Worm (Caenorhabditis elegans) whole organism, young adult: Measurements from ENCODE around the gene ctf-18.

Experiments used
- C06A6.2 ChIP-seq: fragments of 200-800 bp; sonication (Bioruptor generic); conservative IDR thresholded peaks from 2 replicates; pipeline ENCODE4 v1.3.6; 2022; ENCODE audit warnings: missing genetic modification characterization, missing compliant biosample characterization
- F52B5.7 ChIP-seq: sonication (generic microtip); optimal IDR thresholded peaks from 2 replicates; lab custom pipeline; 2016; ENCODE audit warnings: mild to moderate bottlenecking, missing genetic modification characterization, missing compliant biosample characterization
- F57A8.1 ChIP-seq: fragments of 200-800 bp; sonication (Bioruptor generic); optimal IDR thresholded peaks from 2 replicates; lab custom pipeline; 2018; ENCODE audit warnings: mild to moderate bottlenecking, missing genetic modification characterization, moderate library complexity, missing compliant biosample characterization
- K12H6.12 ChIP-seq: fragments of 200-800 bp; sonication (Bioruptor generic); optimal IDR thresholded peaks from 2 replicates; lab custom pipeline; 2018; ENCODE audit warnings: mild to moderate bottlenecking, missing genetic modification characterization, missing compliant biosample characterization
- Y56A3A.18 ChIP-seq: fragments of 200-800 bp; sonication (Bioruptor generic); IDR thresholded peaks from 2 replicates; pipeline ENCODE4 v1.3.6; 2022; ENCODE audit warnings: missing genetic modification reagents, missing genetic modification characterization, missing compliant biosample characterization
- Y67H2A.10 ChIP-seq: fragments of 200-800 bp; sonication (Bioruptor generic); conservative IDR thresholded peaks from 2 replicates; pipeline ENCODE4 v1.3.6; 2022; ENCODE audit warnings: missing genetic modification reagents, missing genetic modification characterization, missing compliant biosample characterization
- atf-7 ChIP-seq: sonication (generic microtip); optimal IDR thresholded peaks from 2 replicates; lab custom pipeline; 2017; ENCODE audit warnings: mild to moderate bottlenecking, missing genetic modification characterization, missing compliant biosample characterization
- attf-3 ChIP-seq: fragments of 200-800 bp; sonication (Bioruptor generic); conservative IDR thresholded peaks from 2 replicates; pipeline ENCODE4 v1.3.6; 2022; ENCODE audit warnings: missing genetic modification reagents, missing genetic modification characterization, missing compliant biosample characterization
- attf-5 ChIP-seq: fragments of 200-800 bp; sonication (Bioruptor generic); optimal IDR thresholded peaks from 2 replicates; lab custom pipeline; 2018; ENCODE audit warnings: mild to moderate bottlenecking, missing genetic modification characterization, missing compliant biosample characterization
- ceh-27 ChIP-seq: fragments of 200-800 bp; sonication (Bioruptor generic); optimal IDR thresholded peaks from 2 replicates; lab custom pipeline; 2018; ENCODE audit warnings: mild to moderate bottlenecking, missing genetic modification characterization, moderate library complexity, missing compliant biosample characterization
- ceh-40 ChIP-seq: fragments of 200-800 bp; sonication (Bioruptor generic); IDR thresholded peaks from 2 replicates; pipeline ENCODE4 v1.3.6; 2022; ENCODE audit warnings: missing genetic modification characterization, missing compliant biosample characterization
- ceh-58 ChIP-seq: fragments of 200-800 bp; sonication (Bioruptor generic); IDR thresholded peaks from 2 replicates; pipeline ENCODE4 v1.3.6; 2022; ENCODE audit warnings: missing genetic modification characterization, missing compliant biosample characterization
- dox-1 ChIP-seq: fragments of 200-800 bp; sonication (Bioruptor generic); IDR thresholded peaks from 2 replicates; pipeline ENCODE4 v1.3.6; 2022; ENCODE audit warnings: missing genetic modification reagents, missing genetic modification characterization, missing compliant biosample characterization
- dpff-1 ChIP-seq: sonication (generic microtip); optimal IDR thresholded peaks from 2 replicates; lab custom pipeline; 2017; ENCODE audit warnings: mild to moderate bottlenecking, missing genetic modification characterization, missing compliant biosample characterization
- egrh-3 ChIP-seq: fragments of 200-800 bp; sonication (Bioruptor generic); IDR thresholded peaks from 2 replicates; pipeline ENCODE4 v1.3.6; 2022; ENCODE audit warnings: missing genetic modification reagents, missing genetic modification characterization, missing compliant biosample characterization
- fkh-3 ChIP-seq: sonication (generic microtip); optimal IDR thresholded peaks from 2 replicates; lab custom pipeline; 2016; ENCODE audit warnings: mild to moderate bottlenecking, missing genetic modification characterization, missing compliant biosample characterization
- hlh-12 ChIP-seq: sonication (generic microtip); optimal IDR thresholded peaks from 2 replicates; lab custom pipeline; 2016; ENCODE audit warnings: missing genetic modification characterization, missing compliant biosample characterization
- hmg-20 ChIP-seq: fragments of 200-800 bp; sonication (Bioruptor generic); IDR thresholded peaks from 2 replicates; pipeline ENCODE4 v1.3.6; 2022; ENCODE audit warnings: missing genetic modification reagents, missing genetic modification characterization, missing compliant biosample characterization
- lin-40 ChIP-seq: sonication (generic microtip); optimal IDR thresholded peaks from 2 replicates; lab custom pipeline; 2016; ENCODE audit warnings: missing genetic modification characterization, mild to moderate bottlenecking, missing compliant biosample characterization, missing genotype, missing genetic modification reagents
- lir-1 ChIP-seq: fragments of 200-800 bp; sonication (Bioruptor generic); conservative IDR thresholded peaks from 2 replicates; pipeline ENCODE4 v1.3.6; 2022; ENCODE audit warnings: missing genetic modification reagents, missing genetic modification characterization, missing compliant biosample characterization
- madf-3 ChIP-seq: fragments of 200-800 bp; sonication (Bioruptor generic); IDR thresholded peaks from 2 replicates; pipeline ENCODE4 v1.3.6; 2022; ENCODE audit warnings: missing genetic modification reagents, missing genetic modification characterization, missing compliant biosample characterization
- madf-8 ChIP-seq: fragments of 200-800 bp; sonication (Bioruptor generic); conservative IDR thresholded peaks from 2 replicates; pipeline ENCODE4 v1.3.6; 2022; ENCODE audit warnings: missing genetic modification reagents, missing genetic modification characterization, missing compliant biosample characterization
- mcd-1 ChIP-seq: fragments of 200-800 bp; sonication (Bioruptor generic); IDR thresholded peaks from 2 replicates; pipeline ENCODE4 v1.3.6; 2022; ENCODE audit warnings: missing genetic modification reagents, missing genetic modification characterization, missing compliant biosample characterization
- mxl-1 ChIP-seq: sonication (generic microtip); optimal IDR thresholded peaks from 2 replicates; lab custom pipeline; 2016; ENCODE audit warnings: missing genetic modification characterization, missing compliant biosample characterization
- nfya-2 ChIP-seq: fragments of 200-800 bp; sonication (Bioruptor generic); IDR thresholded peaks from 2 replicates; pipeline ENCODE4 v1.3.6; 2022; ENCODE audit warnings: missing genetic modification reagents, missing genetic modification characterization, missing compliant biosample characterization
- nfyb-1 ChIP-seq: fragments of 200-800 bp; sonication (Bioruptor generic); IDR thresholded peaks from 2 replicates; pipeline ENCODE4 v1.3.6; 2022; ENCODE audit warnings: missing genetic modification reagents, missing genetic modification characterization, missing compliant biosample characterization
- nhr-179 ChIP-seq: sonication (generic microtip); optimal IDR thresholded peaks from 2 replicates; lab custom pipeline; 2016; ENCODE audit warnings: mild to moderate bottlenecking, missing genetic modification characterization, missing compliant biosample characterization
- pbrm-1 ChIP-seq: fragments of 200-800 bp; sonication (Bioruptor generic); IDR thresholded peaks from 2 replicates; pipeline ENCODE4 v1.3.6; 2022; ENCODE audit warnings: missing genetic modification reagents, missing genetic modification characterization, missing compliant biosample characterization
- rpc-1 ChIP-seq, 2 experiments: fragments of 150-350 bp in 1 of 2; sonication (generic microtip) in 1 of 2; optimal IDR thresholded peaks; 2 replicates each; lab custom pipeline; 2014 to 2018; ENCODE audit warnings: missing biosample characterization in 1 of 2, missing genetic modification characterization in 1 of 2, missing genetic modification reagents in 1 of 2, missing genotype in 1 of 2
- sdz-38 ChIP-seq: sonication (generic microtip); optimal IDR thresholded peaks from 2 replicates; lab custom pipeline; 2016; ENCODE audit warnings: missing genotype, missing genetic modification characterization, missing compliant biosample characterization
- snpc-1.1 ChIP-seq: sonication (generic microtip); optimal IDR thresholded peaks from 2 replicates; lab custom pipeline; 2017; ENCODE audit warnings: missing genetic modification characterization, mild to moderate bottlenecking, missing compliant biosample characterization, antibody characterized with exemption, moderate library complexity, missing genotype, missing genetic modification reagents; ENCODE audit not compliant: insufficient read depth
- snpc-1.3 ChIP-seq: sonication (generic microtip); optimal IDR thresholded peaks from 2 replicates; lab custom pipeline; 2017; ENCODE audit warnings: missing genetic modification characterization, mild to moderate bottlenecking, missing compliant biosample characterization, antibody characterized with exemption, moderate library complexity, missing genotype, missing genetic modification reagents; ENCODE audit not compliant: insufficient read depth
- tlf-1 ChIP-seq: fragments of 200-800 bp; sonication (Bioruptor generic); optimal IDR thresholded peaks from 2 replicates; lab custom pipeline; 2018; ENCODE audit warnings: mild to moderate bottlenecking, missing genetic modification characterization, missing compliant biosample characterization
- unc-62 ChIP-seq: fragments of 150-350 bp; optimal IDR thresholded peaks from 2 replicates; lab custom pipeline; 2014; ENCODE audit warnings: missing biosample characterization, missing genetic modification reagents, missing genetic modification characterization
- zfh-2 ChIP-seq: fragments of 200-800 bp; sonication (Bioruptor generic); conservative IDR thresholded peaks from 2 replicates; pipeline ENCODE4 v1.3.6; 2022; ENCODE audit warnings: missing genetic modification reagents, missing genetic modification characterization, missing compliant biosample characterization
- ztf-28 ChIP-seq: fragments of 200-800 bp; sonication (Bioruptor generic); IDR thresholded peaks from 2 replicates; pipeline ENCODE4 v1.3.6; 2022; ENCODE audit warnings: missing genetic modification reagents, missing genetic modification characterization, missing compliant biosample characterization

Gene ctf-18

ce11 chrIV:10085401-10086187, 40.9 kb downstream of the ctf-18 start, which contains the start of the genes col-2 and ndc-80 (continued):
- peak; percentile 44 for TF ChIP-seq ceh-27
- TF ChIP-seq C06A6.2 (GFP tag; lab: Robert Waterston, UW): no peak
- no peak for TF ChIP-seq madf-3 (GFP tag; lab: Robert Waterston, UW)
- no peak for TF ChIP-seq dpff-1
- TF ChIP-seq madf-8: peak; percentile 38
- TF ChIP-seq mcd-1 (GFP tag; lab: Robert Waterston, UW): peak; percentile 91
- no peak for TF ChIP-seq Y56A3A.18 (GFP tag; lab: Robert Waterston, UW)
- no peak for TF ChIP-seq ceh-40
- TF ChIP-seq mxl-1 (tag; lab: Kevin White, UChicago): no peak
- TF ChIP-seq tlf-1: no peak
- TF ChIP-seq Y67H2A.10 (GFP tag; lab: Robert Waterston, UW): no peak
- no peak for TF ChIP-seq snpc-1.1 (tag; lab: Kevin White, UChicago)
- TF ChIP-seq nfya-2 (GFP tag; lab: Robert Waterston, UW): no peak
- no peak for TF ChIP-seq lin-40 (tag; lab: Kevin White, UChicago)
- TF ChIP-seq hmg-20 (GFP tag; lab: Robert Waterston, UW): no peak
- TF ChIP-seq unc-62: no peak
- no peak for TF ChIP-seq nfyb-1 (GFP tag; lab: Robert Waterston, UW)
- TF ChIP-seq hlh-12 (tag; lab: Kevin White, UChicago): no peak
- no peak for TF ChIP-seq sdz-38 (tag; lab: Kevin White, UChicago)
- no peak for TF ChIP-seq ceh-58 (GFP tag; lab: Robert Waterston, UW)
- TF ChIP-seq lir-1 (GFP tag; lab: Robert Waterston, UW): no peak
- no peak for TF ChIP-seq F57A8.1 (GFP tag; lab: Kevin White, UChicago)
- no peak for TF ChIP-seq ztf-28 (GFP tag; lab: Robert Waterston, UW)
- peak; percentile 74 for TF ChIP-seq attf-5 (GFP tag; lab: Kevin White, UChicago)
- TF ChIP-seq nhr-179 (tag; lab: Kevin White, UChicago): no peak
- TF ChIP-seq pbrm-1 (GFP tag; lab: Robert Waterston, UW): no peak
- TF ChIP-seq F52B5.7 (tag; lab: Kevin White, UChicago): no peak
- TF ChIP-seq K12H6.12 (tag; lab: Kevin White, UChicago): no peak

ce11 chrIV:10084323-10084959, 42.0 kb downstream of the ctf-18 start, which contains the start of gene W01B6.8:
Gene W01B6.8 (minus strand): TSS chrIV:10084373.
- no peak for TF ChIP-seq ceh-58 (GFP tag; lab: Robert Waterston, UW)
- TF ChIP-seq zfh-2: peak; percentile 95
- no peak for TF ChIP-seq nhr-179 (tag; lab: Kevin White, UChicago)
- TF ChIP-seq snpc-1.3: no peak
- TF ChIP-seq atf-7 (tag; lab: Kevin White, UChicago): no peak
- peak; percentile 10 for TF ChIP-seq fkh-3 (tag; lab: Kevin White, UChicago)
- TF ChIP-seq mcd-1 (GFP tag; lab: Robert Waterston, UW): peak; percentile 44; the same call in 1 of the 2 replicates
- 0 out of 2 replicates have a peak, but pooled peaks have one; percentile 7 for TF ChIP-seq lir-1 (GFP tag; lab: Robert Waterston, UW)
- peak; percentile 99 for TF ChIP-seq egrh-3 (GFP tag; lab: Robert Waterston, UW)
- TF ChIP-seq dox-1 (GFP tag; lab: Robert Waterston, UW): peak; percentile 35; the same call in 1 of the 2 replicates
- TF ChIP-seq rpc-1 (optimal IDR thresholded peaks at IDR 0.05; lab: Kevin White, UChicago): no peak
- no peak for TF ChIP-seq rpc-1 (tag; optimal IDR thresholded peaks at IDR 0.05; lab: Kevin White, UChicago)
- no peak for TF ChIP-seq attf-5 (GFP tag; lab: Kevin White, UChicago)
- TF ChIP-seq attf-3 (GFP tag; lab: Robert Waterston, UW): no peak
